Worm (Caenorhabditis elegans): ENCODE results near the gene dnj-20.

dnj-20 gene

ce11 chrII:9603419-9603818 is 20.6 kb downstream of the dnj-20 start (continued):
- TF ChIP-seq madf-6 (GFP tag; IDR thresholded peaks at IDR 0.05), result no peak
- no peak for TF ChIP-seq aptf-3 (GFP tag; IDR thresholded peaks at IDR 0.05)
- TF ChIP-seq atf-7 (tag; optimal IDR thresholded peaks at IDR 0.05), result peak; percentile 89
- TF ChIP-seq athp-1 (tag; optimal IDR thresholded peaks at IDR 0.05), result peak; percentile 43
- no peak for TF ChIP-seq bed-1 (GFP tag; IDR thresholded peaks at IDR 0.05)
- peak; percentile 87 for TF ChIP-seq madf-10 (tag; optimal IDR thresholded peaks at IDR 0.05)
- TF ChIP-seq snpc-4 (GFP tag; optimal IDR thresholded peaks at IDR 0.05), result peak; percentile 16
- peak in 3 of 4 experiments; percentile 57 to 65 (median 60) for TF ChIP-seq snpc-4 (tag; optimal IDR thresholded peaks at IDR 0.05)
- peak; percentile 90 for TF ChIP-seq ztf-22 (GFP tag; optimal IDR thresholded peaks at IDR 0.05)
- peak; percentile 39; the same call in 1 of the 2 replicates for TF ChIP-seq zfh-2 (GFP tag; conservative IDR thresholded peaks at IDR 0.05)
- TF ChIP-seq lin-26 (GFP tag; IDR thresholded peaks at IDR 0.05), result peak; percentile 21; the same call in 1 of the 2 replicates
- peak; percentile 93 for TF ChIP-seq let-526 (GFP tag; IDR thresholded peaks at IDR 0.05)
- peak; percentile 54 for TF ChIP-seq ets-4 (GFP tag; optimal IDR thresholded peaks at IDR 0.05)
- peak; percentile 57; the same call in 1 of the 2 replicates for TF ChIP-seq ekl-4 (GFP tag; IDR thresholded peaks at IDR 0.05)
- peak; percentile 60 for TF ChIP-seq mcd-1 (GFP tag; IDR thresholded peaks at IDR 0.05)
- peak; percentile 83 for TF ChIP-seq hmg-1.2 (GFP tag; IDR thresholded peaks at IDR 0.05)
- TF ChIP-seq nhr-90 (tag; optimal IDR thresholded peaks at IDR 0.05), result peak; percentile 57
- peak; percentile 69 for TF ChIP-seq lin-54 (GFP tag; optimal IDR thresholded peaks at IDR 0.05)
- TF ChIP-seq K12H6.12 (tag; optimal IDR thresholded peaks at IDR 0.05), result peak; percentile 90
- TF ChIP-seq gei-17 (GFP tag; optimal IDR thresholded peaks at IDR 0.05), result peak; percentile 54
- peak; percentile 61; the same call in 1 of the 2 replicates for TF ChIP-seq C06A6.2 (GFP tag; conservative IDR thresholded peaks at IDR 0.05)
- peak; percentile 20; the same call in 1 of the 2 replicates for TF ChIP-seq F33H1.4 (GFP tag; IDR thresholded peaks at IDR 0.05)
- TF ChIP-seq Y53F4B.3 (GFP tag; IDR thresholded peaks at IDR 0.05), result no peak
- TF ChIP-seq sdz-38 (tag; optimal IDR thresholded peaks at IDR 0.05), result no peak
- peak; percentile 85 for TF ChIP-seq nfyb-1 (GFP tag; IDR thresholded peaks at IDR 0.05)
- no peak for TF ChIP-seq Y79H2A.3 (GFP tag; conservative IDR thresholded peaks at IDR 0.05)
- TF ChIP-seq F39B2.1 (GFP tag; IDR thresholded peaks at IDR 0.05), result no peak
- peak; percentile 55; the same call in 1 of the 2 replicates for TF ChIP-seq cebp-1 (GFP tag; IDR thresholded peaks at IDR 0.05)
- peak; percentile 90 for TF ChIP-seq cebp-1 (tag; optimal IDR thresholded peaks at IDR 0.05)
- TF ChIP-seq ztf-3 (GFP tag; optimal IDR thresholded peaks at IDR 0.05), result peak; percentile 79
- TF ChIP-seq T26A5.8 (tag; optimal IDR thresholded peaks at IDR 0.05), result no peak
- peak; percentile 12 for TF ChIP-seq snpc-1.3 (tag; optimal IDR thresholded peaks at IDR 0.05; ENCODE audit: insufficient read depth)
- TF ChIP-seq unc-62 (GFP tag; optimal IDR thresholded peaks at IDR 0.05), result peak; percentile 59
- TF ChIP-seq rcor-1 (GFP tag; IDR thresholded peaks at IDR 0.05), result peak; percentile 80
- TF ChIP-seq ceh-27 (GFP tag; optimal IDR thresholded peaks at IDR 0.05), result peak; percentile 93
- TF ChIP-seq D2030.7 (GFP tag; IDR thresholded peaks at IDR 0.05), result no peak
- peak; percentile 73 to 79 for TF ChIP-seq let-607 (tag; optimal IDR thresholded peaks at IDR 0.05)
- TF ChIP-seq tlf-1 (GFP tag; optimal IDR thresholded peaks at IDR 0.05), result peak; percentile 75

ce11 chrII:9602566-9602965 is 21.4 kb downstream of the dnj-20 start:
- TF ChIP-seq nfya-1 (tag; optimal IDR thresholded peaks at IDR 0.05; ENCODE audit: borderline replicate concordance, insufficient read depth) (no peak), somi-1 (GFP tag; optimal IDR thresholded peaks at IDR 0.05) (no peak), ztf-28 (GFP tag; IDR thresholded peaks at IDR 0.05) (no peak), B0336.3 (GFP tag; IDR thresholded peaks at IDR 0.05) (no peak), cebp-1 (GFP tag; IDR thresholded peaks at IDR 0.05) (no peak), cebp-1 (tag; optimal IDR thresholded peaks at IDR 0.05) (peak; percentile 31), nfyb-1 (GFP tag; IDR thresholded peaks at IDR 0.05) (no peak)
